Worm (Caenorhabditis elegans) whole organism, midembryonic: Measurements from ENCODE around the gene srh-290.

Experiments used
- T22C8.4 ChIP-seq: fragments of 200-800 bp; sonication (Bioruptor generic); IDR thresholded peaks from 2 replicates; pipeline ENCODE4 v1.3.6; 2022; ENCODE audit warnings: missing genetic modification characterization, missing compliant biosample characterization
- flt-1 ChIP-seq: fragments of 200-800 bp; sonication (Bioruptor generic); IDR thresholded peaks from 2 replicates; pipeline ENCODE4 v1.3.6; 2022; ENCODE audit warnings: missing genetic modification characterization, missing compliant biosample characterization
- klf-2 ChIP-seq: fragments of 200-800 bp; sonication (Bioruptor generic); conservative IDR thresholded peaks from 2 replicates; pipeline ENCODE4 v1.3.6; 2022; ENCODE audit warnings: missing genetic modification reagents, missing genetic modification characterization, missing compliant biosample characterization
- ztf-23 ChIP-seq: fragments of 200-800 bp; sonication (Bioruptor generic); IDR thresholded peaks from 2 replicates; pipeline ENCODE4 v1.3.6; 2022; ENCODE audit warnings: missing genetic modification reagents, missing genetic modification characterization, missing compliant biosample characterization

ce11 chrV:17777624-17778023 lies 12.7 kb upstream of the srh-290 start, which contains the start of gene C47A10.12:
- TF ChIP-seq klf-2 (GFP tag; lab: Robert Waterston, UW) = no peak
- TF ChIP-seq ztf-23 (GFP tag; lab: Robert Waterston, UW) = no peak
- no peak for TF ChIP-seq T22C8.4
- TF ChIP-seq flt-1 (GFP tag; lab: Robert Waterston, UW) = no peak
